Worm (Caenorhabditis elegans) whole organism, L1 larva: ENCODE measurements around the gene Y75B12A.2.

Experiments used
- Y116A8C.19 ChIP-seq: sonication (generic microtip); optimal IDR thresholded peaks from 2 replicates; lab custom pipeline; 2016; ENCODE audit warnings: missing compliant biosample characterization, missing genetic modification characterization, borderline replicate concordance
- ceh-82 ChIP-seq, 3 experiments: fragments of 150-350 bp in 1 of 3; sonication (generic microtip) in 2 of 3; optimal IDR thresholded peaks; 2 replicates each; lab custom pipeline; 2014 to 2017; ENCODE audit warnings: missing biosample characterization in 3 of 3, missing genetic modification characterization in 3 of 3
- nhr-77 ChIP-seq: fragments of 150-350 bp; optimal IDR thresholded peaks from 2 replicates; lab custom pipeline; 2014; ENCODE audit warnings: missing biosample characterization, missing genetic modification characterization
- skn-1 ChIP-seq: fragments of 150-350 bp; optimal IDR thresholded peaks from 2 replicates; lab custom pipeline; 2014; ENCODE audit warnings: missing biosample characterization, missing genetic modification characterization
- unc-62 ChIP-seq: fragments of 150-350 bp; optimal IDR thresholded peaks from 2 replicates; lab custom pipeline; 2014; ENCODE audit warnings: missing biosample characterization, missing genetic modification reagents, missing genetic modification characterization

DNA sequence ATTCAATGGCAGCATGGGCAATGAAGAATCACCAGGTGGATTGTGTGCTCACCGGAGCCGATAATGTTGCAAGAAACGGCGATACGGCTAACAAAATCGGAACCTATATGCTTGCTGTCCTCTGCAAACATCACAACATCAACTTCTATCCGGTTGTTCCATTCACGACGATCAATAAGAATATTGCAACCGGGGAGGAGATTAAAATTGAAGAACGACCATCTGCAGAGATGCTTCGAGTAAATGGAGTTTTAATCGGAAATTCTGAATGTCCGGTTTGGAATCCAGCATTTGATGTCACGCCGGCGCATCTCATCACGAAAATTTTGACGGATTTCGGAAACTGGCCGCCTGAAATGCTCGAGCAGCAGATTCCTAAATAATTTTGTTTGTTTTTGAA lies 25.7 kb upstream of the Y75B12A.2 start:
- TF ChIP-seq ceh-82 (tag; optimal IDR thresholded peaks at IDR 0.05; lab: Kevin White, UChicago) (no peak), Y116A8C.19 (tag; lab: Kevin White, UChicago) (no peak), nhr-77 (no peak), skn-1 (no peak), unc-62 (GFP tag; lab: Kevin White, UChicago) (no peak)
